Fruit fly (Drosophila melanogaster): ENCODE results near the gene CG42486.

Gene CG42486

dm6 chr2L:11870867-11871452 lies 28.0 kb downstream of the CG42486 start:
- TF ChIP-seq CG9948 (tag; optimal IDR thresholded peaks at IDR 0.05), result peak; percentile 2
- peak; percentile 26 for TF ChIP-seq Pif1B (GFP tag; optimal IDR thresholded peaks at IDR 0.05)
- TF ChIP-seq fd96Ca (GFP tag; IDR thresholded peaks at IDR 0.05), result no peak
- no peak for TF ChIP-seq Snoo (tag; optimal IDR thresholded peaks at IDR 0.05)
- TF ChIP-seq EcR (GFP tag; optimal IDR thresholded peaks at IDR 0.05), result peak; percentile 68
- TF ChIP-seq gl (tag; optimal IDR thresholded peaks at IDR 0.05), result no peak
- TF ChIP-seq CG32121 (GFP tag; IDR thresholded peaks at IDR 0.05), result no peak
- peak; percentile 66 for TF ChIP-seq CG8159 (tag; optimal IDR thresholded peaks at IDR 0.05)
- TF ChIP-seq CG17806 (tag; optimal IDR thresholded peaks at IDR 0.05), result peak; percentile 29
- peak; percentile 24 for TF ChIP-seq CG14655 (GFP tag; optimal IDR thresholded peaks at IDR 0.05)
- peak; percentile 44 for TF ChIP-seq CG15710 (tag; optimal IDR thresholded peaks at IDR 0.05)

dm6 chr2L:11874232-11874765 lies 31.4 kb downstream of the CG42486 start:
- TF ChIP-seq Pif1A (GFP tag; optimal IDR thresholded peaks at IDR 0.05), result no peak
- no peak for TF ChIP-seq Snoo (tag; optimal IDR thresholded peaks at IDR 0.05)
- no peak for TF ChIP-seq CG8301 (tag; optimal IDR thresholded peaks at IDR 0.05)
- TF ChIP-seq fd96Ca (GFP tag; IDR thresholded peaks at IDR 0.05), result 0 out of 3 replicates have a peak, but pooled peaks have one; percentile 30
- TF ChIP-seq CG14655 (GFP tag; optimal IDR thresholded peaks at IDR 0.05), result no peak
- TF ChIP-seq CG32121 (GFP tag; IDR thresholded peaks at IDR 0.05), result peak; percentile 39; the same call in 1 of the 2 replicates
- no peak for TF ChIP-seq CG12605 (GFP tag; IDR thresholded peaks at IDR 0.05)
- TF ChIP-seq CG10348 (GFP tag; IDR thresholded peaks at IDR 0.05), result no peak
- no peak for TF ChIP-seq CG13204 (GFP tag; optimal IDR thresholded peaks at IDR 0.05)
- no peak for TF ChIP-seq CG17806 (tag; optimal IDR thresholded peaks at IDR 0.05)
- no peak for TF ChIP-seq gl (tag; optimal IDR thresholded peaks at IDR 0.05)
- TF ChIP-seq CG15710 (tag; optimal IDR thresholded peaks at IDR 0.05), result no peak
- no peak for TF ChIP-seq Pif1B (GFP tag; optimal IDR thresholded peaks at IDR 0.05)
- peak; percentile 30; the same call in 1 of the 2 replicates for TF ChIP-seq Ets98B (GFP tag; IDR thresholded peaks at IDR 0.05)
- no peak for TF ChIP-seq D1 (tag; optimal IDR thresholded peaks at IDR 0.05)
- no peak for TF ChIP-seq CG9948 (tag; optimal IDR thresholded peaks at IDR 0.05)
- peak; percentile 57; the same call in 1 of the 3 replicates for TF ChIP-seq CG4496 (GFP tag; IDR thresholded peaks at IDR 0.05)
- TF ChIP-seq CG8159 (tag; optimal IDR thresholded peaks at IDR 0.05), result no peak
- no peak for TF ChIP-seq rn (GFP tag; IDR thresholded peaks at IDR 0.05)
- no peak for TF ChIP-seq CG34367 (tag; optimal IDR thresholded peaks at IDR 0.05)
- TF ChIP-seq EcR (GFP tag; optimal IDR thresholded peaks at IDR 0.05), result no peak

- 0 out of 3 replicates have a peak, but pooled peaks have one; percentile 21 for TF ChIP-seq fd96Ca (GFP tag; IDR thresholded peaks at IDR 0.05)
- TF ChIP-seq CG14655 (GFP tag; optimal IDR thresholded peaks at IDR 0.05), result peak; percentile 2
- TF ChIP-seq CG12605 (GFP tag; IDR thresholded peaks at IDR 0.05), result peak; percentile 94
- peak; percentile 27; the same call in 1 of the 2 replicates for TF ChIP-seq Ets98B (GFP tag; IDR thresholded peaks at IDR 0.05)
- no peak for TF ChIP-seq Pif1A (GFP tag; optimal IDR thresholded peaks at IDR 0.05)
- peak; percentile 64; the same call in 2 of the 3 replicates for TF ChIP-seq CG4496 (GFP tag; IDR thresholded peaks at IDR 0.05)
- no peak for TF ChIP-seq CG9948 (tag; optimal IDR thresholded peaks at IDR 0.05)
- no peak for TF ChIP-seq CG34367 (tag; optimal IDR thresholded peaks at IDR 0.05)
These were observed 32.0 kb downstream of the CG42486 start for dm6 chr2L:11874890-11875289.

dm6 chr2L:11878812-11879328 lies 35.9 kb downstream of the CG42486 start:
- TF ChIP-seq EcR (GFP tag; optimal IDR thresholded peaks at IDR 0.05), result no peak
- TF ChIP-seq gl (tag; optimal IDR thresholded peaks at IDR 0.05), result no peak
- TF ChIP-seq CG8159 (tag; optimal IDR thresholded peaks at IDR 0.05), result no peak
- no peak for TF ChIP-seq fd96Ca (GFP tag; IDR thresholded peaks at IDR 0.05)
- TF ChIP-seq CG17806 (tag; optimal IDR thresholded peaks at IDR 0.05), result no peak
- TF ChIP-seq Ets98B (GFP tag; IDR thresholded peaks at IDR 0.05), result no peak
- no peak for TF ChIP-seq CG13204 (GFP tag; optimal IDR thresholded peaks at IDR 0.05)
- no peak for TF ChIP-seq CG9948 (tag; optimal IDR thresholded peaks at IDR 0.05)
- TF ChIP-seq Pif1A (GFP tag; optimal IDR thresholded peaks at IDR 0.05), result no peak
- TF ChIP-seq Pif1B (GFP tag; optimal IDR thresholded peaks at IDR 0.05), result no peak
- TF ChIP-seq CG12605 (GFP tag; IDR thresholded peaks at IDR 0.05), result no peak
- TF ChIP-seq CG4496 (GFP tag; IDR thresholded peaks at IDR 0.05), result no peak
- no peak for TF ChIP-seq CG8301 (tag; optimal IDR thresholded peaks at IDR 0.05)
- no peak for TF ChIP-seq rn (GFP tag; IDR thresholded peaks at IDR 0.05)
- TF ChIP-seq CG34367 (tag; optimal IDR thresholded peaks at IDR 0.05), result no peak
- no peak for TF ChIP-seq CG10348 (GFP tag; IDR thresholded peaks at IDR 0.05)
- no peak for TF ChIP-seq CG14655 (GFP tag; optimal IDR thresholded peaks at IDR 0.05)

- TF ChIP-seq CG10348 (GFP tag; IDR thresholded peaks at IDR 0.05), result no peak
- TF ChIP-seq CG17806 (tag; optimal IDR thresholded peaks at IDR 0.05), result no peak
- TF ChIP-seq Snoo (tag; optimal IDR thresholded peaks at IDR 0.05), result no peak
- TF ChIP-seq CG32121 (GFP tag; IDR thresholded peaks at IDR 0.05), result no peak
- no peak for TF ChIP-seq EcR (GFP tag; optimal IDR thresholded peaks at IDR 0.05)
- no peak for TF ChIP-seq CG15710 (tag; optimal IDR thresholded peaks at IDR 0.05)
- TF ChIP-seq CG4496 (GFP tag; IDR thresholded peaks at IDR 0.05), result no peak
- TF ChIP-seq rn (GFP tag; IDR thresholded peaks at IDR 0.05), result no peak
- no peak for TF ChIP-seq CG8159 (tag; optimal IDR thresholded peaks at IDR 0.05)
- no peak for TF ChIP-seq D1 (tag; optimal IDR thresholded peaks at IDR 0.05)
- TF ChIP-seq CG8301 (tag; optimal IDR thresholded peaks at IDR 0.05), result no peak
- TF ChIP-seq Pif1B (GFP tag; optimal IDR thresholded peaks at IDR 0.05), result no peak
- no peak for TF ChIP-seq CG14655 (GFP tag; optimal IDR thresholded peaks at IDR 0.05)
- no peak for TF ChIP-seq CG12605 (GFP tag; IDR thresholded peaks at IDR 0.05)
- no peak for TF ChIP-seq gl (tag; optimal IDR thresholded peaks at IDR 0.05)
- no peak for TF ChIP-seq Pif1A (GFP tag; optimal IDR thresholded peaks at IDR 0.05)
- no peak for TF ChIP-seq CG13204 (GFP tag; optimal IDR thresholded peaks at IDR 0.05)
These were observed 50.3 kb downstream of the CG42486 start for dm6 chr2L:11893269-11893668.

Measured in whole organism, pupa.